Fruit fly (Drosophila melanogaster) ovary, adult (tissue): ENCODE data around the gene CG11226.
A peak's percentile ranks its signal among the peaks of the same experiment; 100 is the strongest.

ENCODE experiments used
- CG17801 ChIP-seq: fragments of 200-800 bp; optimal IDR thresholded peaks from 2 replicates; lab custom pipeline; 2019; ENCODE audit warnings: missing biosample characterization, mild to moderate bottlenecking, missing genetic modification characterization, moderate library complexity; ENCODE audit not compliant: partially characterized antibody

Gene CG11226

DNA sequence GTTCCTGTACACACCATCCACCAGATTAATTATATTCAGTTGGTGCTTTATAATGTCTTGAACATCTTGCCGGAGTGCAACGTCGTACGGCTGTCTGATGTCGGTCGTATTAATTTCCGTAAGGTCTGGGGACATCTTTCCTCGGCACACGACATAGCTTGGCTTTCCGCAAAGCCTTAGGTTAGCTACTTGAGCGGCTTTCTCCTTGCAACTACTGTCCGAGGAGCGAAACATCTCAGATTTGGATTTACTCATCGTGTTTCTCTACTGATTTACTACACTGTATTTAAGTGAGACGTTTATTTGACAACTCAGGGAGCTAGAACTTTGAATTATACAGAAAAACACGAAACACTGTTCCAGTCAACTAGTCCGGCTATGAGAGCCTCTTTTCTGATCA lies at the start of gene CG11226, which contains the start of gene CG45428:
Gene CG11226, plus strand, starts transcription at position 301 of the 400 bp plus-strand sequence.
Gene CG45428, minus strand, starts transcription at position 303 of the 400 bp plus-strand sequence.
- TF ChIP-seq CG17801, result no peak

DNA sequence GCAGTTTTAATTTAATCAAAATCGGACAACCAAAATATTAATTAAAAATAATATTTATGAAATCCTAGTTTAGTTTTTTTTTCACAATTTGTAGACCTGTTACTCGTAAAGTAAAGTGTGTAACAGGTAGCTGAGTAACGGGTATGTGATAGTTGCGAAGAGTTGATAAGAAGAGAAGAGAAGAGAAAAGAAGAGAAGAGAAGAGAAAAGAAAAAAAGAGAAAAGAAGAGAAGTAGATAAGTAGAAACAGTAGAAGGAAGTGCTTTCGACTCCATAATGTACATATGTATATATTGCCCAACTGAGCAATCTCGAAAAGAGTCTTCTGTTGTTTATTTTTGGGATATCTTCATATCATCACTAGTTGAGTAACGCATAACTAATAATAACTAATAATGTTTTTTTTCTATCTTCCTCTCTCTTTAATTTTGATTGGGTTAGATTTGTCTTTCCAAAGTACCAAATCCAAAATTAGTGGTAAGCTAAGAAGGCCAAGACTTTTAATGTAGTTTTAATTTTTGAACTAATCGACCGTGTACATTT lies 48.9 kb upstream of the CG11226 start, which contains the start of gene CG14448:
Gene CG14448, plus strand, starts transcription at position 493 of the 543 bp plus-strand sequence.
- TF ChIP-seq CG17801, result no peak

DNA sequence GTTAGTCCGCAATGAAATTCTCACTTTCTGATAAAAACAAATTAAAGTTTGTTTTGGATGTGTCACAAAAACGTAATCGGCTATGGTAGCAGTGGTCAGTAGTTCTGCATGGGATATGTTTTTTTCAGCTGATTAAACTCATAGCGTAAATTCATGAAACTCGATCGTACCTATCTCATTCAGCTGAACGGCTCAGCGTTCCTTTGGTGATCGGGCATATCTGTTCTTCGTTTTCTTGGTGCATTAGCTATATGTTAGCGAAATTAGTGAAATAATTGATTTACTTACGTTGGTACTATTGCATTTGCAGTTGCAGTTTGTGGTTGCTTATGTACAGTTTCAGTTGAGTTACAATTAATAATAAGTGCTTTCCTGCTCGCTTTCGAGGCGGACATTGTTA lies 45.2 kb upstream of the CG11226 start:
- TF ChIP-seq CG17801, result no peak

DNA sequence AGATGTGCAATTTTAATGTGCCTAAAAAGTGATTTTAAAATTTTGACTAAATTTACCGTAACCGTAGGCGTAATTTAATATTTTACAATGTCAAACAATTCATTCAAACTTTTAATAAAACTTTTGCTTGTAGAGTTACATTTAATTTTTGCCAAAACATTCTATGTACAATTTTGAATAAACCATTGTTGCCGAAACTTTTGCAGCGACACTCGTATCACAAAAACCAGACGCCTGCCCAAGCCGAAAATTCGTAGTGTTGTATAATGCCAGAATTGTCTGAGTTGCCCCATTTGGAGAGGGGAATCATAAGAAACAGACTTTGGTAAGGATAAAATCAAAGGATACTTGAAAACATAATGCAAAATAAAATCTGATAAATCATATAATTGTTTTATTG lies 41.3 kb upstream of the CG11226 start:
- TF ChIP-seq CG17801, result no peak

- no peak for TF ChIP-seq CG17801
Observed at dm6 chr3L:22801970-22802369, 34.9 kb upstream of the CG11226 start.

DNA sequence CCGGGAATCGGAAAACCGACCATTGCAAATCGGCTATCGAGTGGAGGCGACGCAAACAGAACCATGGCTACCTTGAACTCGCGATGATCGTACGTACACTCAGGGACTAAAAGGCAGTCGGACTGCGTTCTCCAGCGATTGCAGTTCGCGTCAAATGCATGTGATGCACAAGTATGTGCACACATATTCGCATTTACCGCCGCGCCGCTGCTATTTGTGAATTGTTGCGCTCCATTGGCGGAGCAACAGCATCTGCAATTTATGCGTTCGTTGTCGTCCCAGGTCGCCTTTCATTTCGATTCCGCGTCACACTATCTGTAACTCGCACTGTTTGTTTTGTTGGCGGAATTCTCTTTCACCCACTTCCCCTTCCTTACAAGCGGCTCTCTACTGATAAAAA lies 16.7 kb upstream of the CG11226 start:
- TF ChIP-seq CG17801, result no peak

- TF ChIP-seq CG17801, result no peak
Observed at dm6 chr3L:22821377-22821776, 15.5 kb upstream of the CG11226 start.

DNA sequence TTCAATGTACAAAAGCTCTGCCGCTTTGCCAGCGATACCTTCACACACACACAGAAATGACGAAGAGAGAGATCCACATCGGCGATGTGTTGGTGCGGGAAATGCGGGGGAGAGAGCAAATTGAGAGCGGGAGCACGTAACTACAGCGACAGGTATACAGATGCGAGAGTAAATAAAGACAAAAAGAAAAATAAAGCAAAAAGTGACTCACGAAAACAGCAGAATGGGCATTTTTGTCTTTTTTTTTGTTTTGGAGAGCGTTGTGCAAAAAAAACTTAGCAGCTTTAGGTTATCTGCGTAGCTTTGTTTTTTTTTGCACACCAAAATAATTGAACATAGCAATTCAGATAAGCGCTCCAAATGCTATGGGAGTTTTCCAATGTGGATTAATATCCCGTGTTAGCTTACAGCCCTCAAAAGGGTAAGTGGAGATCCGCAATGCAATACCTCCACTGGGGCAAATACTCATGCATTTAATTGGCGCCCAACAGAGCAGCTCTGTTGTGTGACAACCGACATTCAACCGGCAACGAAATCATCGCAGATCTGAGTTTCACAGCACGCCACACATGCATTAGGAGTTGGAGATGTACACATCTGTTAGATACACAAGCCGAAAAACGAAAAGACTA lies 14.2 kb upstream of the CG11226 start:
- TF ChIP-seq CG17801, result peak; percentile 97

DNA sequence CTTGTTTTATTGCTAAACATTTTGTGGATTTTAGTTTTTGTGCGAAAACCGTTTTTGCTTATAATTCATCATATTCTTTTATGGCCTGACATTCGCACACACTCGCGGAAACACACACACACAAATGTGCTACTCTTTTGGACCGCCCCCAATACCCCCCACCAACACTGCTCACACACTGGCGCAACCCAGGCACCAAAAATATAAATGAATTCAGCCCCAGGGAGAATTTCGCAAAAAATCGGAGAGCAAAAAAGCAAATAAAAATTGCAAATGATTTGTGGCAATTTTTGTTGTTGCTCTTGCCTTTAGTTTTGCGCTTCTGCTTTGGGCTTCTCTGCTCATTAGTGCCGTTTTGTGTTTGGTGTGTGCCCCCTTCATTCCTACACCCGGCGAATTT lies 13.6 kb upstream of the CG11226 start:
- TF ChIP-seq CG17801, result no peak

- peak; percentile 43 for TF ChIP-seq CG17801
Observed at dm6 chr3L:22824668-22825192, 12.1 kb upstream of the CG11226 start.

- TF ChIP-seq CG17801, result peak; percentile 84
Observed at dm6 chr3L:22826236-22826635, 10.6 kb upstream of the CG11226 start.

- TF ChIP-seq CG17801, result peak; percentile 71
Observed at dm6 chr3L:22830132-22830697, 6.7 kb upstream of the CG11226 start.

DNA sequence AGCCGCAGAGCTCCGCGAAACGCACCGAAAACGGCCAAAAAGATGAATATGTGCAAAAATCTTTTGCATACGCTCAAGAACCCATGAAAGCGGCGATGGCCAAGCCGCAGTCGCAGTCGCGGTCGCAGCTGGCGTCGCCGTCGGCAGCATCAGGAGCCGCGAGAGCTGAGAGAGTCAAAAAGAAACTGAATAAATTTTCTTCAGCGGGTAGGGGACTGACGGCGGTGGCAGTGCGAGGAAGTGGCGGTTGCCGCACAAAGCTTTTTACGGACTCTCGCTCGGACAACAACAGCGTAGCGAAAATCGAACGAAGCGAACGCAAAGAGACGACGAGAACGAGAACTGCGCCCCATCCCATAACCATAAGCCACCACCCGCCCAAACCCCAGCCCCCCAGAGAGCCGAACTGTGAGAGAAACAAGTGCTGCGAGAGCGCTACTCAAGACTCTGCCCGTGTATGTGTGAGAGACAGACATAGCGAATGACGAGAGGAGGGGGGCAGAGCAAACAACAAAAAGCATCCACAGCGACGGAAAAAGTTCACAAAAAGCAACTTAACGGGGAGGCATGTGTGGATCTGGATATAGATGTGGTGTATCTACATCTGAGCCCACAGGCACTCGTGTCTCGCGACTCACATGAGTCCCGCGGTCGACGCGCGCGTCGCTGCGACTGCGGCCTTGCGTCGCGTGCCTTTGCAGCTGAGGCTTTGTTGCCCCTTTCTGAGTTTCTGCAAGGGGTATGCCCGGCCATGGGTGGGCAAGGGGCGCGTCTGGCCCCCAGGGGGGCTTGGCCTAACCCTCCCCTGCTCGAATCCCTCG lies 1.5 kb upstream of the CG11226 start, which contains the start of gene jim:
Gene jim, minus strand, starts transcription at position 51 of the 821 bp plus-strand sequence.
- peak; percentile 21 for TF ChIP-seq CG17801

DNA sequence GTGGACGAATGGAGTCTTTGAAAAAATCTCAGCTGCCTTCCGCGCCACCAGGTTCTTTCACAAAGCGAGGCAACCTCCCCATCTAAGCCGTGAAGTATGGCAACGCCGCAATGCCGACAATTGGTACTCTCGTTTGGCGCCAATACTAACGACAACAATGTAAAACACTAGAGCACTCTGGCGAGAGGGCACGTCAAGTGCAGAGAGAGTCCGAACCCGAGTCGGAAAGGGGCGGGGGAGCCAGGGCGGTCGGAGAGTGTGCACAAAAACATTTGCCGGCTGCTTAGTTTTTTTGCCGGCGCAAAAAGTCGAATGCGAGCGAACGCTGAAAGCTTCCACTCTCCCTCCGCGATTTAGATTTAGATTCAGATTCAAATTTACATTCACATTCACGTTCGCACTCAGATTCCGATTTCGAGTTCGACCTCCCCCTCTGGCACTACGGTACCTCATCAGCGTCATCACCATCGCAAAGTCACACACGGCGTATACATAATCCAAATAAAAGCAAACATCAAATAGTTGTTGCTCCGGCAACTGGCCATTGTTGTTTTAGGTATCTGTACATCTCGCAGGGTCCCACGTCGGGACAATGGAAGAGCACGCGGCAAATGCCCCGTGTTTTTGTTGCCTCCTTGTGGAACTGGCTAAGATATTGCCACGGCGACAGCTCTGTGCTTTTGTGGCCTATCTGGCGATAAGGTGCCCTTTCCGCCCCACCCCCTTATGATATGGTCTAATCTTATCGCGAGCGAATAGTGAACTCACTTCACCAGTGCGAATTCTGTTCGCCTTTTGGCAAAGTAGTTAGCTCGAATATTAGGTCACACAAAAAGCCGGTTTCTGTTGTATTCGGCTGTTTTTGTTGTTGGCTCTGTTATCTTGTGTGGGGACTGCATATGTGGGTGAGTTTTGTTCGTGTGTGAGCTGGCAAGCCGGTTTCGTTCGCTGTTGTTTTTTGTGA lies 1.1 kb downstream of the CG11226 start:
- no peak for TF ChIP-seq CG17801

DNA sequence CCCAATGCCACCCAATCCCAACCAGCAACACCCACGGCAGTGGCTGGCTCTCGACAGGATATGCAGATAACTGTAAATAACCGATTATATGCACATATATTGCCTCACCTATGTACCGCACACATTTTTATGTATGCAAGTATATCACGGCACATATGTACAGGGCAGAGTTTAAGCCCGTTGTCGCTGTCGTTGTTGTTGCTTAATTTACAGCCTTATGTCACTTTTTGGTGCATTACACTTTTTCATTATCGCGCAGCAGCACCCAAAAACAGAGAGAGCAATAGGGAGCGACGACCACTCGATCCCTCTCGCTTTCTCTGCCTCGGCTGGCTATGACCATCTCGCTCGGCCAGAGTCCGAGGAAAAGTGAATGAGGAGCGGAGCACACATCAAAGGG lies 2.4 kb downstream of the CG11226 start:
- TF ChIP-seq CG17801, result no peak
